Worm (Caenorhabditis elegans) whole organism, L2 larva: ENCODE measurements around the gene nhr-18.

Source experiments
- C34F6.9 ChIP-seq: fragments of 150-350 bp; optimal IDR thresholded peaks from 2 replicates; lab custom pipeline; 2014; ENCODE audit warnings: missing biosample characterization, missing genetic modification characterization
- R02D3.7 ChIP-seq: fragments of 150-350 bp; optimal IDR thresholded peaks from 2 replicates; lab custom pipeline; 2014; ENCODE audit warnings: missing biosample characterization, missing genetic modification characterization
- Y55F3AM.14 ChIP-seq: fragments of 200-800 bp; sonication (Bioruptor generic); optimal IDR thresholded peaks from 2 replicates; lab custom pipeline; 2018; ENCODE audit warnings: mild to moderate bottlenecking, missing genetic modification characterization, missing compliant biosample characterization
- ZK546.5 ChIP-seq: sonication (generic microtip); optimal IDR thresholded peaks from 2 replicates; lab custom pipeline; 2017; ENCODE audit warnings: missing biosample characterization, missing genetic modification characterization
- alr-1 ChIP-seq: fragments of 150-350 bp; optimal IDR thresholded peaks from 2 replicates; lab custom pipeline; 2014; ENCODE audit warnings: missing biosample characterization, missing genetic modification characterization
- aly-2 ChIP-seq: fragments of 150-350 bp; optimal IDR thresholded peaks from 2 replicates; lab custom pipeline; 2014; ENCODE audit warnings: missing biosample characterization, missing genetic modification characterization
- ama-1 ChIP-seq: fragments of 150-350 bp; optimal IDR thresholded peaks from 2 replicates; lab custom pipeline; 2018; ENCODE audit warnings: inconsistent platforms
- blmp-1 ChIP-seq: sonication (generic microtip); optimal IDR thresholded peaks from 2 replicates; lab custom pipeline; 2017; ENCODE audit warnings: missing genetic modification characterization, mild to moderate bottlenecking, missing compliant biosample characterization, antibody characterized with exemption, moderate library complexity; ENCODE audit not compliant: insufficient read depth
- ceh-82 ChIP-seq: fragments of 150-350 bp; optimal IDR thresholded peaks from 2 replicates; lab custom pipeline; 2014; ENCODE audit warnings: missing biosample characterization, missing genetic modification characterization
- dmd-4 ChIP-seq: sonication (generic microtip); optimal IDR thresholded peaks from 2 replicates; lab custom pipeline; 2017; ENCODE audit warnings: missing biosample characterization, missing genetic modification characterization
- egl-27 ChIP-seq: sonication (generic microtip); optimal IDR thresholded peaks from 3 replicates; lab custom pipeline; 2017; ENCODE audit warnings: missing biosample characterization, missing genetic modification reagents, missing genetic modification characterization
- elt-1 ChIP-seq: fragments of 150-350 bp; optimal IDR thresholded peaks from 2 replicates; lab custom pipeline; 2014; ENCODE audit warnings: missing biosample characterization, missing genetic modification characterization
- fos-1 ChIP-seq: fragments of 150-350 bp; optimal IDR thresholded peaks from 2 replicates; lab custom pipeline; 2014; ENCODE audit warnings: missing biosample characterization, missing genetic modification characterization
- lin-11 ChIP-seq: fragments of 150-350 bp; sonication (generic microtip); optimal IDR thresholded peaks from 2 replicates; lab custom pipeline; 2014; ENCODE audit warnings: missing biosample characterization, missing genetic modification characterization, inconsistent platforms, mixed read lengths
- lin-13 ChIP-seq: fragments of 150-350 bp; optimal IDR thresholded peaks from 2 replicates; lab custom pipeline; 2014; ENCODE audit warnings: missing biosample characterization, missing genetic modification reagents, missing genetic modification characterization
- lin-39 ChIP-seq: fragments of 150-350 bp; optimal IDR thresholded peaks from 2 replicates; lab custom pipeline; 2014; ENCODE audit warnings: missing biosample characterization, missing genetic modification reagents, missing genetic modification characterization
- lsy-2 ChIP-seq, 2 experiments: fragments of 150-350 bp in 1 of 2; sonication (generic microtip) in 1 of 2; optimal IDR thresholded peaks; 2 replicates each; lab custom pipeline; 2014 to 2017; ENCODE audit warnings: missing biosample characterization in 2 of 2, missing genetic modification characterization in 2 of 2
- mdl-1 ChIP-seq, 2 experiments: fragments of 150-350 bp in 1 of 2; sonication (generic microtip) in 1 of 2; optimal IDR thresholded peaks; 2 replicates each; lab custom pipeline; 2017; ENCODE audit warnings: missing biosample characterization in 2 of 2, missing genetic modification characterization in 2 of 2
- nhr-10 ChIP-seq: sonication (generic microtip); optimal IDR thresholded peaks from 2 replicates; lab custom pipeline; 2017; ENCODE audit warnings: missing biosample characterization, missing genetic modification characterization
- nhr-11 ChIP-seq: fragments of 150-350 bp; optimal IDR thresholded peaks from 2 replicates; lab custom pipeline; 2014; ENCODE audit warnings: missing biosample characterization, missing genetic modification characterization
- nhr-12 ChIP-seq: fragments of 150-350 bp; optimal IDR thresholded peaks from 2 replicates; lab custom pipeline; 2014; ENCODE audit warnings: missing biosample characterization, missing genetic modification characterization
- nhr-129 ChIP-seq: fragments of 150-350 bp; optimal IDR thresholded peaks from 2 replicates; lab custom pipeline; 2014; ENCODE audit warnings: missing biosample characterization, missing genetic modification characterization
- nhr-21 ChIP-seq: fragments of 150-350 bp; optimal IDR thresholded peaks from 2 replicates; lab custom pipeline; 2014; ENCODE audit warnings: missing biosample characterization, missing genetic modification characterization
- nhr-25 ChIP-seq: fragments of 150-350 bp; sonication (generic microtip); optimal IDR thresholded peaks from 3 replicates; lab custom pipeline; 2014; ENCODE audit warnings: missing biosample characterization, missing genetic modification characterization
- nhr-77 ChIP-seq: fragments of 150-350 bp; optimal IDR thresholded peaks from 2 replicates; lab custom pipeline; 2014; ENCODE audit warnings: missing biosample characterization, missing genetic modification characterization
- peb-1 ChIP-seq: fragments of 150-350 bp; optimal IDR thresholded peaks from 2 replicates; lab custom pipeline; 2014; ENCODE audit warnings: missing biosample characterization, missing genetic modification characterization
- sem-4 ChIP-seq: fragments of 150-350 bp; optimal IDR thresholded peaks from 2 replicates; lab custom pipeline; 2014; ENCODE audit warnings: missing biosample characterization, missing genetic modification reagents, missing genetic modification characterization
- skn-1 ChIP-seq: sonication (generic microtip); optimal IDR thresholded peaks from 2 replicates; lab custom pipeline; 2017; ENCODE audit warnings: missing biosample characterization, missing genetic modification characterization
- sma-3 ChIP-seq: sonication (generic microtip); optimal IDR thresholded peaks from 2 replicates; lab custom pipeline; 2016; ENCODE audit warnings: missing genetic modification reagents, missing genetic modification characterization, missing compliant biosample characterization
- unc-39 ChIP-seq: fragments of 150-350 bp; optimal IDR thresholded peaks from 2 replicates; lab custom pipeline; 2014; ENCODE audit warnings: missing biosample characterization, missing genetic modification characterization
- unc-55 ChIP-seq: fragments of 150-350 bp; sonication (generic microtip); optimal IDR thresholded peaks from 3 replicates; lab custom pipeline; 2014; ENCODE audit warnings: missing biosample characterization, missing genetic modification reagents, missing genetic modification characterization
- unc-62 ChIP-seq: fragments of 150-350 bp; optimal IDR thresholded peaks from 2 replicates; lab custom pipeline; 2014; ENCODE audit warnings: missing biosample characterization, missing genetic modification reagents, missing genetic modification characterization
- zag-1 ChIP-seq: fragments of 150-350 bp; optimal IDR thresholded peaks from 2 replicates; lab custom pipeline; 2014; ENCODE audit warnings: missing biosample characterization, missing genetic modification characterization
- ztf-1 ChIP-seq: fragments of 200-800 bp; sonication (Bioruptor generic); conservative IDR thresholded peaks from 2 replicates; pipeline ENCODE4 v1.3.6; 2022; ENCODE audit warnings: missing genetic modification characterization, missing compliant biosample characterization
- ztf-4 ChIP-seq: fragments of 150-350 bp; optimal IDR thresholded peaks from 2 replicates; lab custom pipeline; 2014; ENCODE audit warnings: missing biosample characterization, missing genetic modification characterization

Gene nhr-18

DNA sequence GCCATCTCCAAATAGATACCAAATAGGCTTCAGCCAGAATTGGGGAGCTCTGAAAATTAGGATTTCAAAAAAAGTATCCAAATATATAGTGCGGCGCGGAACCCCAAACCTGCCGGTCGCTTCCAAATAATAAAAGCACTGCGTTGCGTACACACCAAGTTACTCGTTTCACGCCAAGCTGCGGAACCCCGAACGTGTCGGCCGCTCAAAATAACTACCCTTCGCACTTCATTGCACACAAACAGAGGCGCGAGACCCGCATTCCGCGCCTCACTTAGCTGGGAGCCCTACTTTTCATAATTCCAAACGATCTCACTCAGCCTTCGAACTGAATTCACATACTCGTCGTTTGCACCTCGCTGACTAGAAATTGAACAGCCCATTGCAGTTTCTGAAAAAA, 27.4 kb upstream of the nhr-18 start:
- no peak for TF ChIP-seq ZK546.5 (tag; lab: Kevin White, UChicago)
- TF ChIP-seq lsy-2 (tag; optimal IDR thresholded peaks at IDR 0.05; lab: Kevin White, UChicago): no peak
- no peak for TF ChIP-seq mdl-1 (tag; optimal IDR thresholded peaks at IDR 0.05; lab: Kevin White, UChicago)
- no peak for TF ChIP-seq blmp-1 (tag; lab: Kevin White, UChicago)
- no peak for TF ChIP-seq ama-1 (lab: Kevin White, UChicago)
- TF ChIP-seq nhr-77 (tag; lab: Kevin White, UChicago): no peak
- TF ChIP-seq unc-62 (GFP tag; lab: Kevin White, UChicago): no peak
- TF ChIP-seq nhr-11 (tag; lab: Kevin White, UChicago): no peak
- TF ChIP-seq dmd-4 (tag; lab: Kevin White, UChicago): no peak
- no peak for TF ChIP-seq peb-1 (tag; lab: Kevin White, UChicago)
- no peak for TF ChIP-seq lin-39
- no peak for TF ChIP-seq sem-4
- TF ChIP-seq egl-27 (tag; lab: Kevin White, UChicago): no peak

ce11 chrV:2200402-2200801, 26.6 kb upstream of the nhr-18 start:
- TF ChIP-seq ceh-82 (tag; lab: Kevin White, UChicago): no peak
- TF ChIP-seq sma-3: no peak
- TF ChIP-seq nhr-25 (tag; lab: Kevin White, UChicago): no peak
- TF ChIP-seq nhr-129 (tag; lab: Kevin White, UChicago): no peak

DNA sequence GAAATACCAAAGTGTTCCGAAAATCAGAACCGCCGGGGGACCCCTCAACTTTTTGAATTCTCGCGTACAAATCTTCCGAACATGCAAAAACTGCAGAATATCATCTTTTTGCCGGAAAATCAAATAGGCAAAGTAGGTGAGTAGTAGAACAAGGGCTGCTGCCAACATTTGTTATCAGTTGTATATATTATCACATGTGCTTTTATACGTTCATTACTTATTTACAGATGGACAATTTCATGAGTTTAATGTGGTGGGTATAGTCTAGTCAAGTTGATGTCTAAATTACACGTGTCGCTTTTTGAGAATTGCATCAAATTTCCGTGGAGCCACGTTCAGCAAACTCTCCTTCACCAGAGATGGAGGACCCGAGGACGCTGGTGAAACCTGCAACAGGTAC, 25.8 kb upstream of the nhr-18 start, which contains the start of gene cyp-32B1:
TSS of gene cyp-32B1 (minus strand) at position 176 of the 400 bp plus-strand sequence.
- TF ChIP-seq nhr-10 (no peak), unc-55 (GFP tag; lab: Kevin White, UChicago) (no peak), aly-2 (tag; lab: Kevin White, UChicago) (no peak), egl-27 (tag; lab: Kevin White, UChicago) (no peak), fos-1 (tag; lab: Kevin White, UChicago) (peak; percentile 5), nhr-25 (tag; lab: Kevin White, UChicago) (no peak)
- TF ChIP-seq, all 48 proteins: peak for 1

ce11 chrV:2204080-2204479, 22.9 kb upstream of the nhr-18 start, which contains the start of gene cyp-33C12:
Gene cyp-33C12, minus strand, starts transcription at chrV:2204400.
- TF ChIP-seq R02D3.7 (tag; lab: Kevin White, UChicago) (no peak), mdl-1 (tag; optimal IDR thresholded peaks at IDR 0.05; lab: Kevin White, UChicago) (no peak), lin-39 (no peak), C34F6.9 (tag; lab: Kevin White, UChicago) (no peak)
- TF ChIP-seq, all 48 proteins: peak for 0

DNA sequence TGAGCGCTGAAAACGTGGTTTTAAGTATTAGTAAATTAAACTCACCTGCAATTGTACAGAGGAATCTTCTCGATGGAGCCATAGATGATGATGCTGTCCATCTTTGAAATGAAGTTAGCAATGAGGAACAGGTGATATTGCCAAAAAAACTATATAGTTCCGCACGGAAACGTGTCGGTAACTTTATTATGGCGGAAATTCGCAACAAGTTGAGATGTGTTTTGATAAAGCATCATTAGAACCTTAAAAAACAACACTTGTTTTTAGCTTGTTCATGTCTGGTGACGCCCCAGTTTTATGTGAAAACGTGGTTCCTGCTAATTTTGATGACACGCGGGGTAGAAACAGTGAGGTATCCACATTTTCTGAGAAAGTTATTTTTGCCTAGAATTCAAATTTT, 20.8 kb upstream of the nhr-18 start, which contains the start of gene srt-40:
TSS of gene srt-40 (minus strand) at position 101 of the 400 bp plus-strand sequence.
- TF ChIP-seq alr-1 (tag; lab: Kevin White, UChicago) (no peak), blmp-1 (tag; lab: Kevin White, UChicago) (no peak), egl-27 (tag; lab: Kevin White, UChicago) (no peak), elt-1 (tag; lab: Kevin White, UChicago) (no peak), unc-62 (GFP tag; lab: Kevin White, UChicago) (no peak), Y55F3AM.14 (GFP tag; lab: Kevin White, UChicago) (no peak), nhr-12 (tag; lab: Kevin White, UChicago) (no peak), zag-1 (tag; lab: Kevin White, UChicago) (no peak), unc-55 (GFP tag; lab: Kevin White, UChicago) (no peak), ztf-4 (tag; lab: Kevin White, UChicago) (no peak), unc-39 (no peak), lin-39 (no peak), ceh-82 (tag; lab: Kevin White, UChicago) (no peak), ztf-1 (GFP tag; lab: Robert Waterston, UW) (no peak), skn-1 (no peak), lin-13 (GFP tag; lab: Kevin White, UChicago) (no peak), lin-11 (no peak), nhr-21 (tag; lab: Kevin White, UChicago) (no peak)
